Fruit fly (Drosophila melanogaster): Measurements from ENCODE around the gene CG31909.

Gene CG31909

DNA sequence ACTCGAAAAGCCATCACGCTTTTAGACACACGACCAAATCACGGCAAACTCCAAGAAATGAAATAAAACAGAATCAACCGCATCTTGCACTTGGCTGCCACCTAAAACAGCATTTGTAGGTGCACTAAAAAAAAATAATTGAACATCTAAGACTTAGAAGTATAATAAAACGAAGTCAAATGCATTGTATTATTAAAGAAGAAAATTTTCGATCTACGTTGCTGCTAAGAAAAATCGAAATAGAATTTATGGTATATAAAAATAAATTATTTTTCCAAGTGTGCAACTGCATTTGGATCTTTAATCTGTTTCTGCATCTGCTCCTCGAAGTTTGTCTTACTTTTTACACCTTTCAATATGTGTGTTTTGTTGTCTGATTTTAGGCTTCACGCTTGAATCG lies 13.0 kb downstream of the CG31909 start (continued):
- TF ChIP-seq Dip2 (GFP tag; IDR thresholded peaks at IDR 0.05) (no peak), tup (GFP tag; optimal IDR thresholded peaks at IDR 0.05) (no peak), slou (GFP tag; optimal IDR thresholded peaks at IDR 0.05) (no peak), NC2β (GFP tag; optimal IDR thresholded peaks at IDR 0.05) (peak; percentile 4), CkIIα-i1 (GFP tag; IDR thresholded peaks at IDR 0.05) (no peak), Jarid2 (GFP tag; optimal IDR thresholded peaks at IDR 0.05) (no peak), grn (GFP tag; optimal IDR thresholded peaks at IDR 0.05) (peak; percentile 9), CG4617 (GFP tag; optimal IDR thresholded peaks at IDR 0.05; ENCODE audit: borderline replicate concordance) (no peak), CG15696 (tag; optimal IDR thresholded peaks at IDR 0.05) (peak; percentile 59), C15 (GFP tag; IDR thresholded peaks at IDR 0.05) (no peak), wek (GFP tag; optimal IDR thresholded peaks at IDR 0.05) (no peak), pnt (GFP tag; optimal IDR thresholded peaks at IDR 0.05) (peak; percentile 10), Awh (GFP tag; IDR thresholded peaks at IDR 0.05) (no peak), Sox102F (GFP tag; optimal IDR thresholded peaks at IDR 0.05) (peak; percentile 68), HmgZ (tag; optimal IDR thresholded peaks at IDR 0.05) (no peak), HmgD (GFP tag; optimal IDR thresholded peaks at IDR 0.05) (no peak), CG10274 (GFP tag; optimal IDR thresholded peaks at IDR 0.05) (no peak), CG12942 (GFP tag; optimal IDR thresholded peaks at IDR 0.05) (no peak), Rx (GFP tag; IDR thresholded peaks at IDR 0.05) (no peak), klu (GFP tag; IDR thresholded peaks at IDR 0.05) (no peak), CG1792 (GFP tag; optimal IDR thresholded peaks at IDR 0.05) (no peak), Sry-β (GFP tag; optimal IDR thresholded peaks at IDR 0.05) (no peak), maf-S (GFP tag; optimal IDR thresholded peaks at IDR 0.05) (no peak), CG11398 (GFP tag; optimal IDR thresholded peaks at IDR 0.05) (no peak), CG14710 (tag; optimal IDR thresholded peaks at IDR 0.05) (peak; percentile 80), CG11723 (GFP tag; optimal IDR thresholded peaks at IDR 0.05) (no peak), usp (GFP tag; optimal IDR thresholded peaks at IDR 0.05) (no peak), CG11247 (GFP tag; IDR thresholded peaks at IDR 0.05) (no peak), CG30020 (tag; optimal IDR thresholded peaks at IDR 0.05) (no peak), Ptx1 (GFP tag; IDR thresholded peaks at IDR 0.05) (0 out of 2 replicates have a peak, but pooled peaks have one; percentile 12), CG11695 (GFP tag; IDR thresholded peaks at IDR 0.05) (no peak), Dbx (GFP tag; IDR thresholded peaks at IDR 0.05) (no peak), CG8281 (tag; optimal IDR thresholded peaks at IDR 0.05) (no peak), Atf6 (GFP tag; IDR thresholded peaks at IDR 0.05) (no peak), sug (tag; optimal IDR thresholded peaks at IDR 0.05) (no peak), zfh1 (GFP tag; IDR thresholded peaks at IDR 0.05) (peak; percentile 82), CG2678 (tag; optimal IDR thresholded peaks at IDR 0.05) (peak; percentile 50), Side (GFP tag; optimal IDR thresholded peaks at IDR 0.05) (no peak), CG12744 (GFP tag; optimal IDR thresholded peaks at IDR 0.05) (no peak), CG9609 (GFP tag; optimal IDR thresholded peaks at IDR 0.05) (no peak), CG6791 (GFP tag; IDR thresholded peaks at IDR 0.05; ENCODE audit: partially characterized antibody) (no peak), ab (GFP tag; optimal IDR thresholded peaks at IDR 0.05) (no peak), CG9727 (GFP tag; optimal IDR thresholded peaks at IDR 0.05) (peak; percentile 58), CG17568 (GFP tag; optimal IDR thresholded peaks at IDR 0.05) (no peak), ham (GFP tag; IDR thresholded peaks at IDR 0.05) (no peak), Dref (GFP tag; IDR thresholded peaks at IDR 0.05) (no peak), Lpt (GFP tag; optimal IDR thresholded peaks at IDR 0.05) (no peak), run (tag; optimal IDR thresholded peaks at IDR 0.05) (no peak), CG1024 (GFP tag; IDR thresholded peaks at IDR 0.05) (no peak), kni (GFP tag; optimal IDR thresholded peaks at IDR 0.05) (no peak), D19A (tag; optimal IDR thresholded peaks at IDR 0.05) (peak; percentile 55), CG18599 (GFP tag; optimal IDR thresholded peaks at IDR 0.05) (no peak), CG18011 (GFP tag; optimal IDR thresholded peaks at IDR 0.05) (no peak)
